Worm (Caenorhabditis elegans): ENCODE data around the gene tyr-2.

The tyr-2 gene

ce11 chrIII:13768074-13768662 is 24.1 kb downstream of the tyr-2 start, which contains the start of gene rml-1 (continued):
- TF ChIP-seq let-526 (GFP tag; IDR thresholded peaks at IDR 0.05) (no peak), F39B2.1 (GFP tag; IDR thresholded peaks at IDR 0.05) (no peak), unc-130 (GFP tag; optimal IDR thresholded peaks at IDR 0.05) (no peak), sdz-38 (tag; optimal IDR thresholded peaks at IDR 0.05) (no peak), B0035.1 (tag; optimal IDR thresholded peaks at IDR 0.05) (no peak), atf-7 (tag; optimal IDR thresholded peaks at IDR 0.05) (no peak), efl-1 (GFP tag; optimal IDR thresholded peaks at IDR 0.05) (peak; percentile 66), madf-6 (GFP tag; IDR thresholded peaks at IDR 0.05) (peak; percentile 47; the same call in 1 of the 2 replicates), hlh-26 (GFP tag; conservative IDR thresholded peaks at IDR 0.05) (no peak), F37B4.10 (GFP tag; IDR thresholded peaks at IDR 0.05) (no peak), lin-26 (GFP tag; IDR thresholded peaks at IDR 0.05) (no peak), ccch-3 (GFP tag; optimal IDR thresholded peaks at IDR 0.05) (no peak), lag-1 (GFP tag; IDR thresholded peaks at IDR 0.05) (no peak), rpc-1 (optimal IDR thresholded peaks at IDR 0.05) (no peak), rpc-1 (tag; optimal IDR thresholded peaks at IDR 0.05) (no peak), tbx-9 (tag; optimal IDR thresholded peaks at IDR 0.05; ENCODE audit: borderline replicate concordance) (no peak), pbrm-1 (GFP tag; IDR thresholded peaks at IDR 0.05) (no peak), F10E7.11 (tag; optimal IDR thresholded peaks at IDR 0.05) (no peak), nfya-1 (tag; optimal IDR thresholded peaks at IDR 0.05; ENCODE audit: borderline replicate concordance, insufficient read depth) (no peak), nhr-120 (GFP tag; IDR thresholded peaks at IDR 0.05) (no peak), ztf-6 (GFP tag; IDR thresholded peaks at IDR 0.05) (no peak), athp-1 (tag; optimal IDR thresholded peaks at IDR 0.05) (no peak), B0336.3 (GFP tag; IDR thresholded peaks at IDR 0.05) (no peak), F52B5.7 (tag; optimal IDR thresholded peaks at IDR 0.05) (no peak), Y53G8AR.9 (GFP tag; conservative IDR thresholded peaks at IDR 0.05) (peak; percentile 37; the same call in 1 of the 2 replicates), F57C9.4 (tag; optimal IDR thresholded peaks at IDR 0.05) (no peak), nfya-2 (GFP tag; IDR thresholded peaks at IDR 0.05) (no peak), F23B12.7 (tag; optimal IDR thresholded peaks at IDR 0.05; ENCODE audit: insufficient read depth) (no peak), F22D6.2 (tag; optimal IDR thresholded peaks at IDR 0.05) (no peak), unc-62 (GFP tag; optimal IDR thresholded peaks at IDR 0.05) (no peak), madf-10 (tag; optimal IDR thresholded peaks at IDR 0.05) (no peak), ama-1 (optimal IDR thresholded peaks at IDR 0.05) (no peak), ama-1 (GFP tag; optimal IDR thresholded peaks at IDR 0.05) (peak in 1 of 2 experiments; percentile 65), ztf-26 (tag; optimal IDR thresholded peaks at IDR 0.05) (no peak), hmg-1.2 (GFP tag; IDR thresholded peaks at IDR 0.05) (no peak), mes-4 (tag; optimal IDR thresholded peaks at IDR 0.05) (no peak), ceh-40 (GFP tag; IDR thresholded peaks at IDR 0.05) (no peak), ztf-3 (GFP tag; optimal IDR thresholded peaks at IDR 0.05) (no peak), ceh-100 (GFP tag; IDR thresholded peaks at IDR 0.05) (no peak), Y67H2A.10 (GFP tag; conservative IDR thresholded peaks at IDR 0.05) (no peak), T26A5.8 (tag; optimal IDR thresholded peaks at IDR 0.05) (no peak), ets-4 (GFP tag; optimal IDR thresholded peaks at IDR 0.05) (no peak), ceh-79 (tag; optimal IDR thresholded peaks at IDR 0.05) (no peak)

All from whole organism, young adult.